Worm (Caenorhabditis elegans): ENCODE data around the gene T20B12.4.

- TF ChIP-seq ref-1 (GFP tag; conservative IDR thresholded peaks at IDR 0.05) (no peak), med-1 (GFP tag; optimal IDR thresholded peaks at IDR 0.05; ENCODE audit: insufficient read depth) (no peak), cog-1 (tag; optimal IDR thresholded peaks at IDR 0.05) (no peak), klf-2 (GFP tag; conservative IDR thresholded peaks at IDR 0.05) (no peak), flt-1 (GFP tag; IDR thresholded peaks at IDR 0.05) (no peak)
Observed at ce11 chrIII:7338693-7339092, 28.8 kb upstream of the T20B12.4 start, which contains the start of gene kap-1.

All from whole organism, midembryonic.